Fruit fly (Drosophila melanogaster) whole organism, adult: Measurements from ENCODE around the gene CG10347.
A peak's percentile ranks its signal among the peaks of the same experiment; 100 is the strongest.

Source experiments
- CG11617 ChIP-seq: fragments of 200-800 bp; sonication (Bioruptor generic); optimal IDR thresholded peaks from 2 replicates; lab custom pipeline; 2017; ENCODE audit warnings: mild to moderate bottlenecking, missing biosample characterization, missing genetic modification reagents, missing genetic modification characterization
- CG14711 ChIP-seq: fragments of 200-800 bp; sonication (Bioruptor generic); optimal IDR thresholded peaks from 2 replicates; lab custom pipeline; 2018; ENCODE audit warnings: missing biosample characterization, mild to moderate bottlenecking, missing genetic modification characterization, moderate library complexity
- CG33017 ChIP-seq: fragments of 200-800 bp; sonication (Bioruptor generic); optimal IDR thresholded peaks from 2 replicates; lab custom pipeline; 2018; ENCODE audit warnings: missing biosample characterization, mild to moderate bottlenecking, missing genetic modification characterization, moderate library complexity
- CG7101 ChIP-seq: fragments of 200-800 bp; sonication (Bioruptor generic); optimal IDR thresholded peaks from 2 replicates; lab custom pipeline; 2018; ENCODE audit warnings: missing biosample characterization, mild to moderate bottlenecking, missing genetic modification characterization, moderate library complexity
- Hr96 ChIP-seq: fragments of 200-800 bp; sonication (Bioruptor generic); optimal IDR thresholded peaks from 2 replicates; lab custom pipeline; 2016; ENCODE audit warnings: missing biosample characterization, missing genetic modification characterization
- bab1 ChIP-seq: fragments of 200-800 bp; sonication (Bioruptor generic); optimal IDR thresholded peaks from 3 replicates; lab custom pipeline; 2019; ENCODE audit warnings: missing biosample characterization, mild to moderate bottlenecking, missing genetic modification characterization, moderate library complexity
- cic ChIP-seq: fragments of 200-800 bp; sonication (Bioruptor generic); optimal IDR thresholded peaks from 2 replicates; lab custom pipeline; 2017; ENCODE audit warnings: missing biosample characterization, mild to moderate bottlenecking, missing genetic modification characterization, moderate library complexity
- cnc ChIP-seq, 2 experiments: fragments of >200 bp; optimal IDR thresholded peaks; 2 replicates each; lab custom pipeline; 2017
- pad ChIP-seq: fragments of 200-800 bp; sonication (Bioruptor generic); optimal IDR thresholded peaks from 3 replicates; lab custom pipeline; 2017; ENCODE audit warnings: missing biosample characterization, missing genetic modification characterization, mild to moderate bottlenecking, moderate library complexity, missing genetic modification reagents
- toe ChIP-seq: fragments of 200-800 bp; sonication (Bioruptor generic); optimal IDR thresholded peaks from 2 replicates; lab custom pipeline; 2016; ENCODE audit warnings: missing biosample characterization, missing genetic modification characterization

DNA sequence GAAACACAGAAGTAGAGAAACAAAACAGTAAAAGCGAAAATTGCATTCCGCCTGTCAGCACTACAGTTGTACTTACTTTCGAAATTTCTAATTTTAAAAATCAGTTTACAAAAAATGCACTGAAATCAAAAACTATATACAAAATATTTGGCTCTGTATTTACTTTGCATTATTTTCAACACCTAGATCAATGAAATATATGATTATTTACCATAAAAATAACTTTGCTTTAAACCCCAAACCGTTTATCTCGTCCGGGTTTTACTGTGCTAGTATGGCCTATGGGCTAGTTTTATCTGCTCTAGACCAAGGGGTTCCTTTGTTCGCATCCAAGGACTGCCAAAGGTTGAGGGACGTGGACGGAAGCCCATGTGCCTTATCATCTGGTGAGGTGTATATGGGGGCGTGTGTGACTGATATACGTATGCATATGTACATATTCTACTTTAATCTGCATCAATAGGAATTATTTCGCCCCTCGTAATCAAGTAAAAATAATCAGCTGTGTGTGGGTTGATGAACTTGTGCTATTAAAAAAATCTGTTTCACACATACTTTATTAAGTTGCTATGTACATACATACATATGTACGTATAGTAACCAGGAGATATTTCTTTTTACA lies 35.4 kb downstream of the CG10347 start:
- TF ChIP-seq CG33017 (peak; percentile 53), CG11617 (no peak), Hr96 (GFP tag; lab: Kevin White, UChicago) (no peak), cic (GFP tag; lab: Kevin White, UChicago) (peak; percentile 47), cnc (optimal IDR thresholded peaks at IDR 0.05; lab: Kevin White, UChicago) (no peak), bab1 (GFP tag; lab: Kevin White, UChicago) (no peak), CG7101 (peak; percentile 32), toe (GFP tag; lab: Kevin White, UChicago) (no peak), pad (no peak), CG14711 (tag; lab: Kevin White, UChicago) (peak; percentile 62)
